Worm (Caenorhabditis elegans) whole organism, midembryonic: ENCODE results near the gene lit-1.

Experiments
- cog-1 ChIP-seq: sonication (generic microtip); optimal IDR thresholded peaks from 2 replicates; lab custom pipeline; 2016; ENCODE audit warnings: missing genetic modification characterization, missing compliant biosample characterization
- flt-1 ChIP-seq: fragments of 200-800 bp; sonication (Bioruptor generic); IDR thresholded peaks from 2 replicates; pipeline ENCODE4 v1.3.6; 2022; ENCODE audit warnings: missing genetic modification characterization, missing compliant biosample characterization
- klf-2 ChIP-seq: fragments of 200-800 bp; sonication (Bioruptor generic); conservative IDR thresholded peaks from 2 replicates; pipeline ENCODE4 v1.3.6; 2022; ENCODE audit warnings: missing genetic modification reagents, missing genetic modification characterization, missing compliant biosample characterization
- med-1 ChIP-seq: sonication (generic microtip); optimal IDR thresholded peaks from 2 replicates; lab custom pipeline; 2017; ENCODE audit warnings: missing genetic modification characterization, mild to moderate bottlenecking, missing compliant biosample characterization, antibody characterized with exemption, missing genetic modification reagents; ENCODE audit not compliant: insufficient read depth
- ztf-29 ChIP-seq: fragments of 200-800 bp; sonication (Bioruptor generic); IDR thresholded peaks from 2 replicates; pipeline ENCODE4 v1.3.6; 2022; ENCODE audit warnings: missing genetic modification reagents, missing genetic modification characterization, missing compliant biosample characterization

- no peak for TF ChIP-seq flt-1 (GFP tag; lab: Robert Waterston, UW)
- TF ChIP-seq med-1 (GFP tag; lab: Kevin White, UChicago), result no peak
- no peak for TF ChIP-seq ztf-29 (GFP tag; lab: Robert Waterston, UW)
- TF ChIP-seq cog-1, result no peak
- TF ChIP-seq klf-2 (GFP tag; lab: Robert Waterston, UW), result no peak
Measured at ce11 chrIII:13682019-13682418, 19.8 kb upstream of the lit-1 start.
